Fruit fly (Drosophila melanogaster) whole organism, embryonic: ENCODE data around the gene CG31949.

Source experiments
- Asciz ChIP-seq: fragments of 200-800 bp; sonication (Bioruptor generic); optimal IDR thresholded peaks from 2 replicates; lab custom pipeline; 2017; ENCODE audit warnings: missing biosample characterization, mild to moderate bottlenecking, missing genetic modification characterization, missing genetic modification reagents
- Blimp-1 ChIP-seq: fragments of 200-800 bp; sonication (Bioruptor generic); optimal IDR thresholded peaks from 3 replicates; lab custom pipeline; 2018; ENCODE audit warnings: missing biosample characterization, missing genetic modification characterization, mild to moderate bottlenecking, moderate library complexity, missing genetic modification reagents
- BtbVII ChIP-seq: fragments of 200-800 bp; sonication (Bioruptor generic); optimal IDR thresholded peaks from 3 replicates; lab custom pipeline; 2017; ENCODE audit warnings: missing biosample characterization, mild to moderate bottlenecking, missing genetic modification characterization
- CG10267 ChIP-seq: fragments of 200-800 bp; sonication (Bioruptor generic); optimal IDR thresholded peaks from 2 replicates; lab custom pipeline; 2018; ENCODE audit warnings: missing biosample characterization, mild to moderate bottlenecking, missing genetic modification characterization, moderate library complexity
- CG12104 ChIP-seq: fragments of 200-800 bp; sonication (Bioruptor generic); optimal IDR thresholded peaks from 3 replicates; lab custom pipeline; 2016; ENCODE audit warnings: missing biosample characterization, missing genetic modification characterization
- CG14667 ChIP-seq: fragments of 200-800 bp; sonication (Bioruptor generic); IDR thresholded peaks from 2 replicates; pipeline ENCODE4 v1.3.6; 2022; ENCODE audit warnings: missing biosample characterization, missing genetic modification characterization
- CG17568 ChIP-seq: fragments of 200-800 bp; sonication (Bioruptor generic); optimal IDR thresholded peaks from 2 replicates; lab custom pipeline; 2018; ENCODE audit warnings: missing biosample characterization, mild to moderate bottlenecking, missing genetic modification characterization, moderate library complexity
- CG17912 ChIP-seq: fragments of 200-800 bp; sonication (Bioruptor generic); optimal IDR thresholded peaks from 2 replicates; lab custom pipeline; 2018; ENCODE audit warnings: missing biosample characterization, mild to moderate bottlenecking, missing genetic modification characterization
- CG18262 ChIP-seq: fragments of 200-800 bp; optimal IDR thresholded peaks from 3 replicates; lab custom pipeline; 2019; ENCODE audit warnings: missing biosample characterization, mild to moderate bottlenecking, missing genetic modification characterization, moderate library complexity
- CG30431 ChIP-seq: fragments of 200-800 bp; sonication (Bioruptor generic); optimal IDR thresholded peaks from 2 replicates; lab custom pipeline; 2017; ENCODE audit warnings: missing biosample characterization, missing genetic modification characterization
- CG7928 ChIP-seq: fragments of 200-800 bp; sonication (Bioruptor generic); optimal IDR thresholded peaks from 2 replicates; lab custom pipeline; 2017; ENCODE audit warnings: missing biosample characterization, mild to moderate bottlenecking, missing genetic modification characterization
- CG8944 ChIP-seq: fragments of 200-800 bp; sonication (Bioruptor generic); optimal IDR thresholded peaks from 3 replicates; lab custom pipeline; 2016; ENCODE audit warnings: missing biosample characterization, missing genetic modification characterization
- CG9437 ChIP-seq: fragments of 200-800 bp; sonication (Bioruptor generic); optimal IDR thresholded peaks from 2 replicates; lab custom pipeline; 2018; ENCODE audit warnings: missing biosample characterization, mild to moderate bottlenecking, missing genetic modification characterization
- Deaf1 ChIP-seq: fragments of 200-800 bp; optimal IDR thresholded peaks from 3 replicates; lab custom pipeline; 2019; ENCODE audit warnings: missing biosample characterization, mild to moderate bottlenecking, missing genetic modification characterization, moderate library complexity
- Dfd ChIP-seq, 2 experiments: fragments of >200 bp; optimal IDR thresholded peaks; 2 replicates each; lab custom pipeline; 2017; ENCODE audit warnings: missing biosample characterization in 2 of 2, missing genetic modification characterization in 2 of 2
- Ets97D ChIP-seq: fragments of 200-800 bp; sonication (Bioruptor generic); optimal IDR thresholded peaks from 3 replicates; lab custom pipeline; 2016; ENCODE audit warnings: missing biosample characterization, missing genetic modification characterization
- Hr51 ChIP-seq, 2 experiments: fragments of 200-800 bp; sonication (Bioruptor generic); optimal IDR thresholded peaks; 2 replicates in 1 of 2; 3 replicates in 1 of 2; lab custom pipeline; 2016 to 2018; ENCODE audit warnings: missing biosample characterization in 2 of 2, missing genetic modification characterization in 2 of 2, mild to moderate bottlenecking in 1 of 2, moderate library complexity in 1 of 2
- Jarid2 ChIP-seq: fragments of 200-800 bp; sonication (Bioruptor generic); optimal IDR thresholded peaks from 3 replicates; lab custom pipeline; 2017; ENCODE audit warnings: mild to moderate bottlenecking, missing biosample characterization, missing genetic modification reagents, missing genetic modification characterization
- Nf-YA ChIP-seq: fragments of 200-800 bp; sonication (Bioruptor generic); IDR thresholded peaks from 2 replicates; pipeline ENCODE4 v1.3.6; 2022; ENCODE audit warnings: missing biosample characterization, missing genetic modification characterization
- Optix ChIP-seq: fragments of 200-800 bp; sonication (Bioruptor generic); IDR thresholded peaks from 3 replicates; pipeline ENCODE4 v1.3.6; 2022; ENCODE audit warnings: missing biosample characterization, missing genetic modification characterization
- Pdp1 ChIP-seq, 2 experiments: fragments of 200-800 bp; sonication (Bioruptor generic); optimal IDR thresholded peaks; 3 replicates each; lab custom pipeline; 2016; ENCODE audit warnings: missing biosample characterization in 2 of 2, missing genetic modification characterization in 2 of 2, mild to moderate bottlenecking in 1 of 2, moderate library complexity in 1 of 2
- Rfx ChIP-seq: fragments of 200-800 bp; sonication (Bioruptor generic); IDR thresholded peaks from 2 replicates; pipeline ENCODE4 v1.3.6; 2022; ENCODE audit warnings: missing biosample characterization, missing genetic modification characterization
- Sin3A ChIP-seq: fragments of >200 bp; optimal IDR thresholded peaks from 2 replicates; lab custom pipeline; 2018
- Xrp1 ChIP-seq: fragments of 200-800 bp; sonication (Bioruptor generic); IDR thresholded peaks from 2 replicates; pipeline ENCODE4 v1.3.6; 2022; ENCODE audit warnings: missing biosample characterization, missing genetic modification characterization
- ase ChIP-seq: fragments of 200-800 bp; sonication (Bioruptor generic); IDR thresholded peaks from 3 replicates; pipeline ENCODE4 v1.3.6; 2022; ENCODE audit warnings: missing biosample characterization, missing genetic modification characterization
- bigmax ChIP-seq: fragments of 200-800 bp; sonication (Bioruptor generic); optimal IDR thresholded peaks from 2 replicates; lab custom pipeline; 2018; ENCODE audit warnings: missing biosample characterization, mild to moderate bottlenecking, missing genetic modification characterization
- crp ChIP-seq, 2 experiments: fragments of 200-800 bp; sonication (Bioruptor generic); optimal IDR thresholded peaks; 2 replicates in 1 of 2; 3 replicates in 1 of 2; lab custom pipeline; 2017; ENCODE audit warnings: missing biosample characterization in 2 of 2, missing genetic modification characterization in 2 of 2, mild to moderate bottlenecking in 1 of 2, moderate library complexity in 1 of 2
- cwo ChIP-seq: fragments of 200-800 bp; sonication (Bioruptor generic); optimal IDR thresholded peaks from 3 replicates; lab custom pipeline; 2017; ENCODE audit warnings: missing biosample characterization, missing genetic modification characterization, mild to moderate bottlenecking, moderate library complexity, missing genetic modification reagents
- esg ChIP-seq: fragments of 200-800 bp; sonication (Bioruptor generic); conservative IDR thresholded peaks from 2 replicates; pipeline ENCODE4 v1.3.6; 2022; ENCODE audit warnings: missing biosample characterization, missing genetic modification characterization
- jumu ChIP-seq: fragments of 200-800 bp; sonication (Bioruptor generic); optimal IDR thresholded peaks from 3 replicates; lab custom pipeline; 2016; ENCODE audit warnings: missing biosample characterization, missing genetic modification characterization
- mld ChIP-seq: fragments of 200-800 bp; sonication (Bioruptor generic); IDR thresholded peaks from 3 replicates; pipeline ENCODE4 v1.3.6; 2022; ENCODE audit warnings: missing biosample characterization, missing genetic modification characterization; ENCODE audit not compliant: partially characterized antibody
- nerfin-2 ChIP-seq: fragments of 200-800 bp; sonication (Bioruptor generic); IDR thresholded peaks from 2 replicates; pipeline ENCODE4 v1.3.6; 2022; ENCODE audit warnings: missing biosample characterization, missing genetic modification characterization; ENCODE audit not compliant: partially characterized antibody
- pb ChIP-seq: fragments of 200-800 bp; sonication (Bioruptor generic); optimal IDR thresholded peaks from 3 replicates; lab custom pipeline; 2016; ENCODE audit warnings: missing biosample characterization, missing genetic modification characterization
- phol ChIP-seq: fragments of 200-800 bp; sonication (Bioruptor generic); optimal IDR thresholded peaks from 3 replicates; lab custom pipeline; 2018; ENCODE audit warnings: missing biosample characterization, mild to moderate bottlenecking, missing genetic modification characterization, moderate library complexity
- pita ChIP-seq: fragments of 200-800 bp; sonication (Bioruptor generic); optimal IDR thresholded peaks from 2 replicates; lab custom pipeline; 2017; ENCODE audit warnings: missing biosample characterization, mild to moderate bottlenecking, missing genetic modification characterization
- pum ChIP-seq: fragments of 200-800 bp; sonication (Bioruptor generic); optimal IDR thresholded peaks from 2 replicates; lab custom pipeline; 2016; ENCODE audit warnings: missing biosample characterization, missing genetic modification characterization
- sens ChIP-seq: fragments of 200-800 bp; sonication (Bioruptor generic); peaks from one replicate; lab custom pipeline; 2016; ENCODE audit warnings: missing biosample characterization, missing genetic modification characterization
- toy ChIP-seq: fragments of 200-800 bp; sonication (Bioruptor generic); IDR thresholded peaks from 2 replicates; pipeline ENCODE4 v1.3.6; 2022; ENCODE audit warnings: missing biosample characterization, missing genetic modification characterization

The CG31949 gene

DNA sequence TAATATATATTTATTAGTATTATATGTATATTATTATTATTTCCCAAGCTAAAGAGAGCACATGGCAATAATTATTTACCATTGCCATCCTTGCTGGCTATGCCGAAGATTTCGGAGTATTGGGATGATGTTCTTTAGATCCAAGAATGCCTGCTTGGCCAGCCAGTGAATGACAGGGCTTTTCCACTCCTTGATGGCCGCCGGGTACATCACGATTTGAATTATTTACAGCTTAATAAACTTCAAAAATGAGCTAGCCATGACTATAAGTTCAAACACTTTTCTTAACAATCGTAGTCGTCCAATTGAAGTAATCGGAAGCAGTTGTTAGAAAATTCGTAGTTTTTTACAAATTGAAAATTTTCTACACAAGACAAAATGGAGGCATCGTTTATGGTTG lies at the start of gene CG31949:
Gene CG31949, plus strand, starts transcription at position 301 of the 400 bp plus-strand sequence.
- TF ChIP-seq Rfx (GFP tag; lab: Robert Waterston, UW), result no peak
- TF ChIP-seq CG17568 (GFP tag; lab: Kevin White, UChicago), result no peak
- no peak for TF ChIP-seq Pdp1 (GFP tag; optimal IDR thresholded peaks at IDR 0.05; lab: Kevin White, UChicago)
- TF ChIP-seq, all 482 proteins: peak for 0

DNA sequence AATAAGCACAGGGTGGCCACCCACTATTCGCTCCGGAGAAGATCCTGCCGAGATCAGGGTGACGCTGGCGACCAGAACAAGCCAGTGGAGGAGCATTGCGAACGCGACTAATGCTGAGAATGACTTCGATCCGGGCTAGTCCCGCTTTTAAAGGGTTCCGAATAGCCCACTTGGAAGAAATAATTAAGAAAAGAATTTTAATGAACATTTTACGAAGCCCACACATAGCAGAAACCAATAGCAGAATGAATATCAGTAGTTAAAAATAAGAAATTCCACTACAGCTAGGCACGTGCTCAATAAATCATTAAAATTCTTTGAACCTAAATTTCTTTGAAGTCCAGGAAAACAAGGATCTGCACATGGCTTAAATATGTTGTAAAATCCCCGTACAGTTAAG lies 48.7 kb upstream of the CG31949 start, which contains the start of gene Ser12:
Gene Ser12, minus strand, starts transcription at position 101 of the 400 bp plus-strand sequence.
- TF ChIP-seq CG30431 (GFP tag; lab: Kevin White, UChicago), result no peak
- no peak for TF ChIP-seq Nf-YA (GFP tag; lab: Robert Waterston, UW)
- TF ChIP-seq Asciz (GFP tag; lab: Kevin White, UChicago), result no peak
- no peak for TF ChIP-seq Jarid2 (GFP tag; lab: Kevin White, UChicago)

dm6 chr2L:2252241-2252640 lies 47.7 kb upstream of the CG31949 start, which contains the start of gene CG17239:
TSS of gene CG17239 (minus strand) at chr2L:2252341.
- TF ChIP-seq mld (no peak), cwo (GFP tag; lab: Kevin White, UChicago) (no peak), CG10267 (tag; lab: Kevin White, UChicago) (no peak), CG12104 (no peak), CG17912 (GFP tag; lab: Kevin White, UChicago) (no peak), toy (GFP tag; lab: Robert Waterston, UW) (no peak), Ets97D (GFP tag; lab: Kevin White, UChicago) (no peak), BtbVII (GFP tag; lab: Kevin White, UChicago) (no peak), Hr51 (GFP tag; optimal IDR thresholded peaks at IDR 0.05; lab: Kevin White, UChicago) (no peak), ase (GFP tag; lab: Robert Waterston, UW) (no peak), pum (GFP tag; lab: Kevin White, UChicago) (no peak), sens (GFP tag; lab: Kevin White, UChicago) (no peak), CG14667 (no peak)

dm6 chr2L:2252745-2253144 lies 47.2 kb upstream of the CG31949 start, which contains the start of gene CG17234:
TSS of gene CG17234 (plus strand) at chr2L:2253045.
- TF ChIP-seq Optix (no peak), crp (GFP tag; optimal IDR thresholded peaks at IDR 0.05; lab: Kevin White, UChicago) (no peak)

dm6 chr2L:2254950-2255349 lies 45.0 kb upstream of the CG31949 start, which contains the start of gene Send1:
TSS of gene Send1 (minus strand) at chr2L:2255050.
- TF ChIP-seq CG8944, result no peak
- TF ChIP-seq Sin3A (lab: Kevin White, UChicago), result no peak
- TF ChIP-seq pita (GFP tag; lab: Kevin White, UChicago), result no peak
- no peak for TF ChIP-seq pb (GFP tag; lab: Kevin White, UChicago)
- no peak for TF ChIP-seq Optix
- TF ChIP-seq Xrp1 (GFP tag; lab: Robert Waterston, UW), result no peak
- TF ChIP-seq jumu (GFP tag; lab: Kevin White, UChicago), result no peak
- no peak for TF ChIP-seq nerfin-2 (GFP tag; lab: Robert Waterston, UW)
- TF ChIP-seq Dfd (GFP tag; optimal IDR thresholded peaks at IDR 0.05; lab: Kevin White, UChicago), result no peak
- TF ChIP-seq Deaf1 (tag; lab: Kevin White, UChicago), result no peak
- no peak for TF ChIP-seq CG7928
- no peak for TF ChIP-seq phol
- TF ChIP-seq esg (GFP tag; lab: Robert Waterston, UW), result no peak
- TF ChIP-seq bigmax (GFP tag; lab: Kevin White, UChicago), result no peak
- no peak for TF ChIP-seq CG9437 (GFP tag; lab: Kevin White, UChicago)
- no peak for TF ChIP-seq CG18262 (tag; lab: Kevin White, UChicago)
- no peak for TF ChIP-seq Blimp-1 (GFP tag; lab: Kevin White, UChicago)
